Fruit fly (Drosophila melanogaster) whole organism, embryonic: ENCODE measurements around the gene CG8379.
A peak's percentile ranks its signal among the peaks of the same experiment; 100 is the strongest.

Experiments
- Ada2b ChIP-seq: fragments of 200-800 bp; sonication (Bioruptor generic); IDR thresholded peaks from 2 replicates; pipeline ENCODE4 v1.3.6; 2022; ENCODE audit warnings: missing biosample characterization, missing genetic modification characterization
- Adf1 ChIP-seq: fragments of 200-800 bp; sonication (Bioruptor generic); IDR thresholded peaks from 2 replicates; pipeline ENCODE4 v1.3.6; 2022; ENCODE audit warnings: missing biosample characterization, missing genetic modification characterization
- B-H2 ChIP-seq: fragments of 200-800 bp; sonication (Bioruptor generic); optimal IDR thresholded peaks from 2 replicates; lab custom pipeline; 2018; ENCODE audit warnings: missing biosample characterization, mild to moderate bottlenecking, missing genetic modification characterization
- Bteb2 ChIP-seq: fragments of 200-800 bp; sonication (Bioruptor generic); optimal IDR thresholded peaks from 2 replicates; lab custom pipeline; 2016; ENCODE audit warnings: missing biosample characterization, missing genetic modification characterization
- CG11504 ChIP-seq: fragments of 200-800 bp; sonication (Bioruptor generic); optimal IDR thresholded peaks from 3 replicates; lab custom pipeline; 2019; ENCODE audit warnings: missing biosample characterization, mild to moderate bottlenecking, missing genetic modification characterization, moderate library complexity
- CG12236 ChIP-seq: fragments of 200-800 bp; sonication (Bioruptor generic); optimal IDR thresholded peaks from 2 replicates; lab custom pipeline; 2016; ENCODE audit warnings: missing biosample characterization, missing genetic modification characterization
- CG12299 ChIP-seq: fragments of 200-800 bp; sonication (Bioruptor generic); optimal IDR thresholded peaks from 2 replicates; lab custom pipeline; 2018; ENCODE audit warnings: missing biosample characterization, mild to moderate bottlenecking, missing genetic modification characterization
- CG12769 ChIP-seq: fragments of 200-800 bp; sonication (Bioruptor generic); optimal IDR thresholded peaks from 2 replicates; lab custom pipeline; 2019; ENCODE audit warnings: missing biosample characterization, mild to moderate bottlenecking, missing genetic modification characterization, moderate library complexity
- CG13287 ChIP-seq: fragments of 200-800 bp; sonication (Bioruptor generic); IDR thresholded peaks from 2 replicates; pipeline ENCODE4 v1.3.6; 2022; ENCODE audit warnings: missing biosample characterization, missing genetic modification characterization; ENCODE audit not compliant: partially characterized antibody
- CG17385 ChIP-seq: fragments of 200-800 bp; sonication (Bioruptor generic); optimal IDR thresholded peaks from 3 replicates; lab custom pipeline; 2018; ENCODE audit warnings: missing biosample characterization, mild to moderate bottlenecking, missing genetic modification characterization
- CG17802 ChIP-seq: fragments of 200-800 bp; sonication (Bioruptor generic); optimal IDR thresholded peaks from 2 replicates; lab custom pipeline; 2018; ENCODE audit warnings: missing biosample characterization, mild to moderate bottlenecking, missing genetic modification characterization, moderate library complexity
- CG30020 ChIP-seq: fragments of 200-800 bp; optimal IDR thresholded peaks from 2 replicates; lab custom pipeline; 2019; ENCODE audit warnings: missing biosample characterization, mild to moderate bottlenecking, missing genetic modification characterization, moderate library complexity
- CG31365 ChIP-seq: fragments of 200-800 bp; sonication (Bioruptor generic); optimal IDR thresholded peaks from 2 replicates; lab custom pipeline; 2018; ENCODE audit warnings: missing biosample characterization, mild to moderate bottlenecking, missing genetic modification characterization
- CG3163 ChIP-seq: fragments of 200-800 bp; sonication (Bioruptor generic); optimal IDR thresholded peaks from 3 replicates; lab custom pipeline; 2016; ENCODE audit warnings: missing biosample characterization, missing genetic modification characterization
- CG6689 ChIP-seq: fragments of 200-800 bp; sonication (Bioruptor generic); IDR thresholded peaks from 2 replicates; pipeline ENCODE4 v1.3.6; 2022; ENCODE audit warnings: missing biosample characterization, missing genetic modification characterization
- CG8388 ChIP-seq: fragments of 200-800 bp; sonication (Bioruptor generic); optimal IDR thresholded peaks from 2 replicates; lab custom pipeline; 2019; ENCODE audit warnings: missing biosample characterization, mild to moderate bottlenecking, missing genetic modification characterization, moderate library complexity
- CG9609 ChIP-seq: fragments of 200-800 bp; sonication (Bioruptor generic); optimal IDR thresholded peaks from 3 replicates; lab custom pipeline; 2016; ENCODE audit warnings: missing biosample characterization, missing genetic modification characterization
- CG9932 ChIP-seq: fragments of 200-800 bp; sonication (Bioruptor generic); IDR thresholded peaks from 2 replicates; pipeline ENCODE4 v1.3.6; 2022; ENCODE audit warnings: missing biosample characterization, missing genetic modification characterization
- Dbx ChIP-seq: fragments of 200-800 bp; sonication (Bioruptor generic); IDR thresholded peaks from 3 replicates; pipeline ENCODE4 v1.3.6; 2022; ENCODE audit warnings: missing biosample characterization, missing genetic modification characterization
- Deaf1 ChIP-seq: fragments of 200-800 bp; optimal IDR thresholded peaks from 3 replicates; lab custom pipeline; 2019; ENCODE audit warnings: missing biosample characterization, mild to moderate bottlenecking, missing genetic modification characterization, moderate library complexity
- Dp ChIP-seq: fragments of 200-800 bp; sonication (Bioruptor generic); optimal IDR thresholded peaks from 2 replicates; lab custom pipeline; 2018; ENCODE audit warnings: missing biosample characterization, mild to moderate bottlenecking, missing genetic modification characterization, moderate library complexity
- E2f1 ChIP-seq: fragments of 200-800 bp; sonication (Bioruptor generic); IDR thresholded peaks from 2 replicates; pipeline ENCODE4 v1.3.6; 2022; ENCODE audit warnings: missing biosample characterization, missing genetic modification characterization
- Ets97D ChIP-seq: fragments of 200-800 bp; sonication (Bioruptor generic); optimal IDR thresholded peaks from 3 replicates; lab custom pipeline; 2016; ENCODE audit warnings: missing biosample characterization, missing genetic modification characterization
- Fer1 ChIP-seq: fragments of 200-800 bp; sonication (Bioruptor generic); optimal IDR thresholded peaks from 2 replicates; lab custom pipeline; 2017; ENCODE audit warnings: missing biosample characterization, mild to moderate bottlenecking, missing genetic modification characterization
- HLH3B ChIP-seq: fragments of 200-800 bp; sonication (Bioruptor generic); IDR thresholded peaks from 2 replicates; pipeline ENCODE4 v1.3.6; 2022; ENCODE audit warnings: missing biosample characterization, missing genetic modification characterization
- Hmr ChIP-seq: fragments of 200-800 bp; sonication (Bioruptor generic); optimal IDR thresholded peaks from 3 replicates; lab custom pipeline; 2017; ENCODE audit warnings: mild to moderate bottlenecking, missing biosample characterization, missing genetic modification reagents, missing genetic modification characterization
- Hr78 ChIP-seq, 2 experiments: fragments of 200-800 bp in 1 of 2; fragments of >200 bp in 1 of 2; sonication (Bioruptor generic) in 1 of 2; optimal IDR thresholded peaks; 2 replicates each; lab custom pipeline; 2017 to 2019; ENCODE audit warnings: missing biosample characterization in 2 of 2, missing genetic modification characterization in 2 of 2, mild to moderate bottlenecking in 1 of 2, moderate library complexity in 1 of 2
- Hsf ChIP-seq: fragments of 200-800 bp; sonication (Bioruptor generic); optimal IDR thresholded peaks from 3 replicates; lab custom pipeline; 2016; ENCODE audit warnings: missing biosample characterization, missing genetic modification characterization
- Kr ChIP-seq: fragments of 200-800 bp; sonication (Bioruptor generic); optimal IDR thresholded peaks from 2 replicates; lab custom pipeline; 2017; ENCODE audit warnings: missing biosample characterization, mild to moderate bottlenecking, missing genetic modification characterization
- Med ChIP-seq: fragments of 200-800 bp; sonication (Bioruptor generic); peaks from one replicate; lab custom pipeline; 2016; ENCODE audit warnings: missing biosample characterization, missing genetic modification characterization, mild to moderate bottlenecking, inconsistent platforms, moderate library complexity
- Sox102F ChIP-seq: fragments of 200-800 bp; sonication (Bioruptor generic); optimal IDR thresholded peaks from 2 replicates; lab custom pipeline; 2018; ENCODE audit warnings: missing biosample characterization, mild to moderate bottlenecking, missing genetic modification characterization, moderate library complexity
- TFAM ChIP-seq: fragments of 200-800 bp; sonication (Bioruptor generic); optimal IDR thresholded peaks from 2 replicates; lab custom pipeline; 2017; ENCODE audit warnings: missing biosample characterization, missing genetic modification characterization, inconsistent platforms
- Taf1 ChIP-seq: fragments of 200-800 bp; sonication (Bioruptor generic); IDR thresholded peaks from 2 replicates; pipeline ENCODE4 v1.3.6; 2022; ENCODE audit warnings: missing biosample characterization, missing genetic modification characterization
- Vsx1 ChIP-seq: fragments of 200-800 bp; sonication (Bioruptor generic); optimal IDR thresholded peaks from 2 replicates; lab custom pipeline; 2017; ENCODE audit warnings: missing biosample characterization, mild to moderate bottlenecking, missing genetic modification characterization, missing genetic modification reagents
- ase ChIP-seq: fragments of 200-800 bp; sonication (Bioruptor generic); IDR thresholded peaks from 3 replicates; pipeline ENCODE4 v1.3.6; 2022; ENCODE audit warnings: missing biosample characterization, missing genetic modification characterization
- bigmax ChIP-seq: fragments of 200-800 bp; sonication (Bioruptor generic); optimal IDR thresholded peaks from 2 replicates; lab custom pipeline; 2018; ENCODE audit warnings: missing biosample characterization, mild to moderate bottlenecking, missing genetic modification characterization
- cas ChIP-seq: fragments of 200-800 bp; sonication (Bioruptor generic); IDR thresholded peaks from 2 replicates; pipeline ENCODE4 v1.3.6; 2022; ENCODE audit warnings: missing biosample characterization, missing genetic modification characterization
- chinmo ChIP-seq: fragments of 200-800 bp; sonication (Bioruptor generic); IDR thresholded peaks from 4 replicates; pipeline ENCODE4 v1.3.6; 2022; ENCODE audit warnings: missing biosample characterization, missing genetic modification characterization; ENCODE audit not compliant: partially characterized antibody
- hkb ChIP-seq, 2 experiments: fragments of 200-800 bp in 1 of 2; fragments of >200 bp in 1 of 2; sonication (Bioruptor generic) in 1 of 2; IDR thresholded peaks in 1 of 2; optimal IDR thresholded peaks in 1 of 2; 2 replicates each; pipeline versions ENCODE4 v1.3.6 to Lab custom; 2017 to 2022; ENCODE audit warnings: missing biosample characterization in 1 of 2, missing genetic modification characterization in 1 of 2
- lab ChIP-seq: fragments of 200-800 bp; sonication (Bioruptor generic); optimal IDR thresholded peaks from 3 replicates; lab custom pipeline; 2017; ENCODE audit warnings: missing biosample characterization, missing genetic modification characterization, mild to moderate bottlenecking, moderate library complexity, missing genetic modification reagents
- nerfin-1 ChIP-seq: fragments of 200-800 bp; sonication (Bioruptor generic); optimal IDR thresholded peaks from 3 replicates; lab custom pipeline; 2019; ENCODE audit warnings: missing biosample characterization, mild to moderate bottlenecking, missing genetic modification characterization, moderate library complexity
- run ChIP-seq: fragments of 200-800 bp; sonication (Bioruptor generic); optimal IDR thresholded peaks from 3 replicates; lab custom pipeline; 2018; ENCODE audit warnings: missing biosample characterization, mild to moderate bottlenecking, missing genetic modification characterization
- sd ChIP-seq: fragments of 200-800 bp; sonication (Bioruptor generic); optimal IDR thresholded peaks from 3 replicates; lab custom pipeline; 2018; ENCODE audit warnings: missing biosample characterization, mild to moderate bottlenecking, missing genetic modification characterization, moderate library complexity
- tll ChIP-seq, 2 experiments: fragments of 200-800 bp in 1 of 2; fragments of >200 bp in 1 of 2; sonication (Bioruptor generic) in 1 of 2; optimal IDR thresholded peaks; 2 replicates each; lab custom pipeline; 2017 to 2019; ENCODE audit warnings: missing biosample characterization in 2 of 2, missing genetic modification characterization in 2 of 2, mild to moderate bottlenecking in 1 of 2, moderate library complexity in 1 of 2
- trem ChIP-seq: fragments of 200-800 bp; optimal IDR thresholded peaks from 3 replicates; lab custom pipeline; 2019; ENCODE audit warnings: missing biosample characterization, mild to moderate bottlenecking, missing genetic modification characterization, moderate library complexity
- trh ChIP-seq: fragments of 200-800 bp; sonication (Bioruptor generic); optimal IDR thresholded peaks from 2 replicates; lab custom pipeline; 2016; ENCODE audit warnings: missing biosample characterization, missing genetic modification characterization
- wor ChIP-seq: fragments of 200-800 bp; sonication (Bioruptor generic); IDR thresholded peaks from 2 replicates; pipeline ENCODE4 v1.3.6; 2022; ENCODE audit warnings: missing biosample characterization, missing genetic modification characterization
- zfh1 ChIP-seq: fragments of 200-800 bp; sonication (Bioruptor generic); IDR thresholded peaks from 3 replicates; pipeline ENCODE4 v1.3.6; 2022; ENCODE audit warnings: missing biosample characterization, missing genetic modification characterization
- zfh2 ChIP-seq: fragments of 200-800 bp; sonication (Bioruptor generic); optimal IDR thresholded peaks from 2 replicates; lab custom pipeline; 2016; ENCODE audit warnings: missing biosample characterization, missing genetic modification characterization

Gene CG8379

dm6 chr3R:8814029-8814647 lies 10.1 kb upstream of the CG8379 start (continued):
- TF ChIP-seq Hmr (GFP tag; lab: Kevin White, UChicago) = peak; percentile 12
- no peak for TF ChIP-seq CG6689 (GFP tag; lab: Robert Waterston, UW)
- no peak for TF ChIP-seq Dp
- TF ChIP-seq Hsf (GFP tag; lab: Kevin White, UChicago) = no peak
- TF ChIP-seq sd = peak; percentile 99
- no peak for TF ChIP-seq Kr
- no peak for TF ChIP-seq CG31365 (tag; lab: Kevin White, UChicago)
- no peak for TF ChIP-seq CG12299
- TF ChIP-seq CG3163 (GFP tag; lab: Kevin White, UChicago) = no peak
- TF ChIP-seq nerfin-1 (tag; lab: Kevin White, UChicago) = no peak
- TF ChIP-seq Bteb2 (GFP tag; lab: Kevin White, UChicago) = no peak
- no peak for TF ChIP-seq Ets97D (GFP tag; lab: Kevin White, UChicago)
- TF ChIP-seq Sox102F (GFP tag; lab: Kevin White, UChicago) = no peak
- no peak for TF ChIP-seq CG13287
- TF ChIP-seq CG8388 (GFP tag; lab: Kevin White, UChicago) = no peak
- 0 out of 3 replicates have a peak, but pooled peaks have one; percentile 23 for TF ChIP-seq zfh1 (GFP tag; lab: Robert Waterston, UW)
- TF ChIP-seq bigmax (GFP tag; lab: Kevin White, UChicago) = peak; percentile 20
- TF ChIP-seq HLH3B (GFP tag; lab: Robert Waterston, UW) = no peak
- TF ChIP-seq trem (tag; lab: Kevin White, UChicago) = no peak
- TF ChIP-seq CG12769 (tag; lab: Kevin White, UChicago) = peak; percentile 64
- peak; percentile 69 for TF ChIP-seq Vsx1 (GFP tag; lab: Kevin White, UChicago)
- TF ChIP-seq CG9609 (GFP tag; lab: Kevin White, UChicago) = no peak
- no peak for TF ChIP-seq Deaf1 (tag; lab: Kevin White, UChicago)
- TF ChIP-seq Fer1 = peak; percentile 36
- 0 out of 2 replicates have a peak, but pooled peaks have one; percentile 18 for TF ChIP-seq CG9932 (GFP tag; lab: Robert Waterston, UW)
- TF ChIP-seq Adf1 (GFP tag; lab: Robert Waterston, UW) = peak; percentile 9; the same call in 1 of the 2 replicates
- TF ChIP-seq lab (GFP tag; lab: Kevin White, UChicago) = peak; percentile 36
- TF ChIP-seq CG12236 = no peak
- TF ChIP-seq CG17385 (GFP tag; lab: Kevin White, UChicago) = no peak
- TF ChIP-seq wor (GFP tag; lab: Robert Waterston, UW) = no peak
- TF ChIP-seq Dbx (GFP tag; lab: Robert Waterston, UW) = 0 out of 3 replicates have a peak, but pooled peaks have one; percentile 46
- no peak for TF ChIP-seq run
- 0 out of 4 replicates have a peak, but pooled peaks have one; percentile 4 for TF ChIP-seq chinmo (GFP tag; lab: Robert Waterston, UW)
- no peak for TF ChIP-seq CG17802 (tag; lab: Kevin White, UChicago)
- no peak for TF ChIP-seq TFAM
- TF ChIP-seq CG11504 (tag; lab: Kevin White, UChicago) = no peak
- TF ChIP-seq cas (GFP tag; lab: Robert Waterston, UW) = no peak
- TF ChIP-seq B-H2 = peak; percentile 51
- TF ChIP-seq CG30020 (tag; lab: Kevin White, UChicago) = no peak
- TF ChIP-seq ase (GFP tag; lab: Robert Waterston, UW) = no peak
- no peak for TF ChIP-seq zfh2 (GFP tag; lab: Kevin White, UChicago)
- no peak for TF ChIP-seq Hr78 (GFP tag; optimal IDR thresholded peaks at IDR 0.05; lab: Kevin White, UChicago)
- no peak for TF ChIP-seq E2f1 (GFP tag; lab: Robert Waterston, UW)
- no peak for TF ChIP-seq Med (GFP tag; lab: Kevin White, UChicago)
- TF ChIP-seq hkb (optimal IDR thresholded peaks at IDR 0.05; lab: Kevin White, UChicago) = no peak
- peak; percentile 49; the same call in 1 of the 2 replicates for TF ChIP-seq hkb (GFP tag; IDR thresholded peaks at IDR 0.05; lab: Robert Waterston, UW)
- TF ChIP-seq Taf1 (GFP tag; lab: Robert Waterston, UW) = no peak
- TF ChIP-seq trh = no peak
- no peak for TF ChIP-seq Ada2b (GFP tag; lab: Robert Waterston, UW)
- TF ChIP-seq tll (GFP tag; optimal IDR thresholded peaks at IDR 0.05; lab: Kevin White, UChicago) = no peak
